Fruit fly (Drosophila melanogaster) whole organism, embryonic: ENCODE results near the gene CG7914.

Experiments used
- Abd-B ChIP-seq: fragments of 200-800 bp; sonication (Bioruptor generic); optimal IDR thresholded peaks from 2 replicates; lab custom pipeline; 2018; ENCODE audit warnings: missing biosample characterization, mild to moderate bottlenecking, missing genetic modification characterization, moderate library complexity
- Atf-2 ChIP-seq: fragments of 200-800 bp; sonication (Bioruptor generic); optimal IDR thresholded peaks from 2 replicates; lab custom pipeline; 2016; ENCODE audit warnings: missing biosample characterization, missing genetic modification characterization
- CG10267 ChIP-seq: fragments of 200-800 bp; sonication (Bioruptor generic); optimal IDR thresholded peaks from 2 replicates; lab custom pipeline; 2018; ENCODE audit warnings: missing biosample characterization, mild to moderate bottlenecking, missing genetic modification characterization, moderate library complexity
- CG10979 ChIP-seq: fragments of 200-800 bp; sonication (Bioruptor generic); optimal IDR thresholded peaks from 2 replicates; lab custom pipeline; 2018; ENCODE audit warnings: missing biosample characterization, mild to moderate bottlenecking, missing genetic modification characterization, moderate library complexity
- CG11456 ChIP-seq: fragments of 200-800 bp; sonication (Bioruptor generic); IDR thresholded peaks from 3 replicates; pipeline ENCODE4 v1.3.6; 2022; ENCODE audit warnings: missing biosample characterization, missing genetic modification characterization
- CG11560 ChIP-seq: fragments of 200-800 bp; sonication (Bioruptor generic); IDR thresholded peaks from 3 replicates; pipeline ENCODE4 v1.3.6; 2022; ENCODE audit warnings: missing biosample characterization, missing genetic modification characterization
- CG14667 ChIP-seq: fragments of 200-800 bp; sonication (Bioruptor generic); IDR thresholded peaks from 2 replicates; pipeline ENCODE4 v1.3.6; 2022; ENCODE audit warnings: missing biosample characterization, missing genetic modification characterization
- CG16779 ChIP-seq: fragments of 200-800 bp; sonication (Bioruptor generic); IDR thresholded peaks from 2 replicates; pipeline ENCODE4 v1.3.6; 2022; ENCODE audit warnings: missing biosample characterization, missing genetic modification characterization
- CG16863 ChIP-seq: fragments of 200-800 bp; sonication (Bioruptor generic); optimal IDR thresholded peaks from 3 replicates; lab custom pipeline; 2016; ENCODE audit warnings: missing biosample characterization, missing genetic modification characterization
- CG17361 ChIP-seq: fragments of 200-800 bp; sonication (Bioruptor generic); IDR thresholded peaks from 3 replicates; pipeline ENCODE4 v1.3.6; 2022; ENCODE audit warnings: missing biosample characterization, missing genetic modification characterization
- CG17829 ChIP-seq: fragments of 200-800 bp; optimal IDR thresholded peaks from 2 replicates; lab custom pipeline; 2019; ENCODE audit warnings: missing biosample characterization, mild to moderate bottlenecking, missing genetic modification characterization, moderate library complexity
- CG18262 ChIP-seq: fragments of 200-800 bp; optimal IDR thresholded peaks from 3 replicates; lab custom pipeline; 2019; ENCODE audit warnings: missing biosample characterization, mild to moderate bottlenecking, missing genetic modification characterization, moderate library complexity
- CG2116 ChIP-seq: fragments of 200-800 bp; sonication (Bioruptor generic); optimal IDR thresholded peaks from 3 replicates; lab custom pipeline; 2018; ENCODE audit warnings: missing biosample characterization, mild to moderate bottlenecking, missing genetic modification characterization
- CG2129 ChIP-seq: fragments of 200-800 bp; sonication (Bioruptor generic); IDR thresholded peaks from 2 replicates; pipeline ENCODE4 v1.3.6; 2022; ENCODE audit warnings: missing biosample characterization, missing genetic modification characterization; ENCODE audit not compliant: partially characterized antibody
- CG32767 ChIP-seq: fragments of 200-800 bp; sonication (Bioruptor generic); IDR thresholded peaks from 2 replicates; pipeline ENCODE4 v1.3.6; 2022; ENCODE audit warnings: missing biosample characterization, missing genetic modification characterization
- CG7556 ChIP-seq: fragments of 200-800 bp; sonication (Bioruptor generic); optimal IDR thresholded peaks from 2 replicates; lab custom pipeline; 2017; ENCODE audit warnings: missing biosample characterization, mild to moderate bottlenecking, missing genetic modification characterization
- CG7839 ChIP-seq: fragments of 200-800 bp; sonication (Bioruptor generic); optimal IDR thresholded peaks from 3 replicates; lab custom pipeline; 2018; ENCODE audit warnings: missing biosample characterization, mild to moderate bottlenecking, missing genetic modification characterization, moderate library complexity
- CG8478 ChIP-seq: fragments of >200 bp; optimal IDR thresholded peaks from 2 replicates; lab custom pipeline; 2018
- CG8924 ChIP-seq: fragments of 200-800 bp; optimal IDR thresholded peaks from 3 replicates; lab custom pipeline; 2019; ENCODE audit warnings: missing biosample characterization, mild to moderate bottlenecking, missing genetic modification characterization, moderate library complexity
- CG9876 ChIP-seq: fragments of 200-800 bp; sonication (Bioruptor generic); optimal IDR thresholded peaks from 2 replicates; lab custom pipeline; 2016; ENCODE audit warnings: missing biosample characterization, missing genetic modification characterization
- D19B ChIP-seq: fragments of 200-800 bp; sonication (Bioruptor generic); optimal IDR thresholded peaks from 2 replicates; lab custom pipeline; 2017; ENCODE audit warnings: missing biosample characterization, mild to moderate bottlenecking, missing genetic modification characterization
- HLH3B ChIP-seq: fragments of 200-800 bp; sonication (Bioruptor generic); IDR thresholded peaks from 2 replicates; pipeline ENCODE4 v1.3.6; 2022; ENCODE audit warnings: missing biosample characterization, missing genetic modification characterization
- Hey ChIP-seq: fragments of 200-800 bp; sonication (Bioruptor generic); optimal IDR thresholded peaks from 3 replicates; lab custom pipeline; 2018; ENCODE audit warnings: missing biosample characterization, mild to moderate bottlenecking, missing genetic modification characterization
- Hmx ChIP-seq: fragments of 200-800 bp; sonication (Bioruptor generic); optimal IDR thresholded peaks from 2 replicates; lab custom pipeline; 2016; ENCODE audit warnings: missing biosample characterization, missing genetic modification characterization
- Hsf ChIP-seq: fragments of 200-800 bp; sonication (Bioruptor generic); optimal IDR thresholded peaks from 3 replicates; lab custom pipeline; 2016; ENCODE audit warnings: missing biosample characterization, missing genetic modification characterization
- Med ChIP-seq: fragments of 200-800 bp; sonication (Bioruptor generic); peaks from one replicate; lab custom pipeline; 2016; ENCODE audit warnings: missing biosample characterization, missing genetic modification characterization, mild to moderate bottlenecking, inconsistent platforms, moderate library complexity
- NfI ChIP-seq: fragments of 200-800 bp; sonication (Bioruptor generic); optimal IDR thresholded peaks from 3 replicates; lab custom pipeline; 2018; ENCODE audit warnings: missing biosample characterization, mild to moderate bottlenecking, missing genetic modification characterization, moderate library complexity
- Ravus ChIP-seq: fragments of 200-800 bp; sonication (Bioruptor generic); IDR thresholded peaks from 2 replicates; pipeline ENCODE4 v1.3.6; 2022; ENCODE audit warnings: missing biosample characterization, missing genetic modification characterization
- Sox100B ChIP-seq: fragments of 200-800 bp; sonication (Bioruptor generic); optimal IDR thresholded peaks from 3 replicates; lab custom pipeline; 2018; ENCODE audit warnings: missing biosample characterization, mild to moderate bottlenecking, missing genetic modification characterization
- Sry-β ChIP-seq: fragments of 200-800 bp; sonication (Bioruptor generic); optimal IDR thresholded peaks from 2 replicates; lab custom pipeline; 2018; ENCODE audit warnings: missing biosample characterization, mild to moderate bottlenecking, missing genetic modification characterization, moderate library complexity
- ara ChIP-seq: fragments of 200-800 bp; sonication (Bioruptor generic); IDR thresholded peaks from 2 replicates; pipeline ENCODE4 v1.3.6; 2022; ENCODE audit warnings: missing biosample characterization, missing genetic modification characterization
- bigmax ChIP-seq: fragments of 200-800 bp; sonication (Bioruptor generic); optimal IDR thresholded peaks from 2 replicates; lab custom pipeline; 2018; ENCODE audit warnings: missing biosample characterization, mild to moderate bottlenecking, missing genetic modification characterization
- br ChIP-seq: fragments of >200 bp; optimal IDR thresholded peaks from 2 replicates; lab custom pipeline; 2017
- chif ChIP-seq, 2 experiments: fragments of 200-800 bp; sonication (Bioruptor generic); optimal IDR thresholded peaks; 3 replicates each; lab custom pipeline; 2016; ENCODE audit warnings: missing biosample characterization in 2 of 2, missing genetic modification characterization in 2 of 2
- emc ChIP-seq: fragments of 200-800 bp; sonication (Bioruptor generic); optimal IDR thresholded peaks from 2 replicates; lab custom pipeline; 2016; ENCODE audit warnings: missing biosample characterization, missing genetic modification characterization
- ewg ChIP-seq: fragments of 200-800 bp; sonication (Bioruptor generic); optimal IDR thresholded peaks from 3 replicates; lab custom pipeline; 2017; ENCODE audit warnings: mild to moderate bottlenecking, missing biosample characterization, missing genetic modification reagents, missing genetic modification characterization
- ftz-f1 ChIP-seq: fragments of 200-800 bp; sonication (Bioruptor generic); optimal IDR thresholded peaks from 2 replicates; lab custom pipeline; 2016; ENCODE audit warnings: missing biosample characterization, missing genetic modification characterization
- gem ChIP-seq: fragments of 200-800 bp; sonication (Bioruptor generic); optimal IDR thresholded peaks from 2 replicates; lab custom pipeline; 2019; ENCODE audit warnings: missing biosample characterization, mild to moderate bottlenecking, missing genetic modification characterization, moderate library complexity
- insv ChIP-seq, 2 experiments: fragments of 200-800 bp; sonication (Bioruptor generic); optimal IDR thresholded peaks; 3 replicates each; lab custom pipeline; 2016 to 2018; ENCODE audit warnings: missing biosample characterization in 2 of 2, missing genetic modification characterization in 2 of 2
- lola ChIP-seq, 3 experiments: fragments of >200 bp in 2 of 3; fragments of 200-800 bp in 1 of 3; sonication (Bioruptor generic) in 1 of 3; optimal IDR thresholded peaks; 2 replicates each; lab custom pipeline; 2017 to 2019; ENCODE audit warnings: missing biosample characterization in 3 of 3, missing genetic modification characterization in 3 of 3, mild to moderate bottlenecking in 1 of 3, moderate library complexity in 1 of 3
- onecut ChIP-seq: fragments of 200-800 bp; sonication (Bioruptor generic); IDR thresholded peaks from 2 replicates; pipeline ENCODE4 v1.3.6; 2022; ENCODE audit warnings: missing biosample characterization, missing genetic modification characterization
- pan ChIP-seq, 4 experiments: fragments of >200 bp in 3 of 4; fragments of 200-800 bp in 1 of 4; sonication (Bioruptor generic) in 1 of 4; optimal IDR thresholded peaks in 3 of 4; IDR thresholded peaks in 1 of 4; 2 replicates each; pipeline versions ENCODE4 v1.3.6 to Lab custom; 2017 to 2022; ENCODE audit warnings: missing biosample characterization in 2 of 4, missing genetic modification characterization in 2 of 4, mixed read lengths in 1 of 4
- row ChIP-seq: fragments of 200-800 bp; sonication (Bioruptor generic); IDR thresholded peaks from 3 replicates; pipeline ENCODE4 v1.3.6; 2022; ENCODE audit warnings: missing biosample characterization, missing genetic modification characterization
- sna ChIP-seq: fragments of 200-800 bp; sonication (Bioruptor generic); IDR thresholded peaks from 2 replicates; pipeline ENCODE4 v1.3.6; 2022; ENCODE audit warnings: missing biosample characterization, missing genetic modification characterization; ENCODE audit not compliant: partially characterized antibody
- ssp ChIP-seq: fragments of 200-800 bp; sonication (Bioruptor generic); IDR thresholded peaks from 2 replicates; pipeline ENCODE4 v1.3.6; 2022; ENCODE audit warnings: missing biosample characterization, missing genetic modification characterization
- trh ChIP-seq: fragments of 200-800 bp; sonication (Bioruptor generic); optimal IDR thresholded peaks from 2 replicates; lab custom pipeline; 2016; ENCODE audit warnings: missing biosample characterization, missing genetic modification characterization
- twi ChIP-seq: fragments of 200-800 bp; optimal IDR thresholded peaks from 2 replicates; lab custom pipeline; 2019; ENCODE audit warnings: missing biosample characterization, mild to moderate bottlenecking, missing genetic modification characterization, moderate library complexity
- tx ChIP-seq: fragments of 200-800 bp; sonication (Bioruptor generic); optimal IDR thresholded peaks from 2 replicates; lab custom pipeline; 2016; ENCODE audit warnings: missing biosample characterization, missing genetic modification characterization
- wek ChIP-seq: fragments of 200-800 bp; sonication (Bioruptor generic); optimal IDR thresholded peaks from 3 replicates; lab custom pipeline; 2018; ENCODE audit warnings: missing biosample characterization, mild to moderate bottlenecking, missing genetic modification characterization, moderate library complexity
- zen ChIP-seq: fragments of 200-800 bp; sonication (Bioruptor generic); optimal IDR thresholded peaks from 3 replicates; lab custom pipeline; 2018; ENCODE audit warnings: missing biosample characterization, mild to moderate bottlenecking, missing genetic modification characterization, moderate library complexity

CG7914 gene

dm6 chrX:19187624-19188085, 5.6 kb downstream of the CG7914 start, which contains the start of gene Mec2 (continued):
- TF ChIP-seq CG9876 (no peak), CG32767 (GFP tag; lab: Robert Waterston, UW) (peak; percentile 37; the same call in 1 of the 2 replicates), zen (tag; lab: Kevin White, UChicago) (no peak), NfI (GFP tag; lab: Kevin White, UChicago) (peak; percentile 68), tx (peak; percentile 46), Sry-β (GFP tag; lab: Kevin White, UChicago) (no peak), br (lab: Kevin White, UChicago) (no peak), CG8924 (tag; lab: Kevin White, UChicago) (peak; percentile 22), Abd-B (GFP tag; lab: Kevin White, UChicago) (peak; percentile 33), insv (GFP tag; optimal IDR thresholded peaks at IDR 0.05; lab: Kevin White, UChicago) (no peak), CG14667 (GFP tag; lab: Robert Waterston, UW) (peak; percentile 54), CG8478 (lab: Kevin White, UChicago) (no peak), emc (GFP tag; lab: Kevin White, UChicago) (no peak), CG16863 (GFP tag; lab: Kevin White, UChicago) (peak; percentile 54), ssp (no peak), sna (GFP tag; lab: Robert Waterston, UW) (no peak), CG2129 (GFP tag; lab: Robert Waterston, UW) (no peak), Hey (tag; lab: Kevin White, UChicago) (no peak), CG7839 (tag; lab: Kevin White, UChicago) (peak; percentile 73), Ravus (GFP tag; lab: Robert Waterston, UW) (no peak), CG16779 (GFP tag; lab: Robert Waterston, UW) (no peak), ewg (GFP tag; lab: Kevin White, UChicago) (peak; percentile 39), bigmax (GFP tag; lab: Kevin White, UChicago) (no peak), D19B (no peak), onecut (GFP tag; lab: Robert Waterston, UW) (no peak), Sox100B (GFP tag; lab: Kevin White, UChicago) (no peak), HLH3B (peak; percentile 62), twi (tag; lab: Kevin White, UChicago) (no peak), Hsf (peak; percentile 40)

- TF ChIP-seq CG7556 (peak; percentile 17), CG10267 (tag; lab: Kevin White, UChicago) (peak; percentile 1), CG17829 (peak; percentile 2), trh (GFP tag; lab: Kevin White, UChicago) (no peak), D19B (peak; percentile 27), CG2116 (no peak), ftz-f1 (GFP tag; lab: Kevin White, UChicago) (no peak), Hmx (GFP tag; lab: Kevin White, UChicago) (no peak), Med (peak; percentile 63), CG11560 (no peak), CG18262 (tag; lab: Kevin White, UChicago) (peak; percentile 44), lola (GFP tag; optimal IDR thresholded peaks at IDR 0.05; lab: Kevin White, UChicago) (peak in 1 of 3 experiments; percentile 17), CG10979 (tag; lab: Kevin White, UChicago) (peak; percentile 11), CG17361 (GFP tag; lab: Robert Waterston, UW) (peak; percentile 45; the same call in 1 of the 3 replicates), row (GFP tag; lab: Robert Waterston, UW) (0 out of 3 replicates have a peak, but pooled peaks have one; percentile 37), wek (no peak), chif (GFP tag; optimal IDR thresholded peaks at IDR 0.05; lab: Kevin White, UChicago) (no peak), CG11456 (GFP tag; lab: Robert Waterston, UW) (no peak), gem (peak; percentile 17), Atf-2 (GFP tag; lab: Kevin White, UChicago) (no peak), ara (GFP tag; lab: Robert Waterston, UW) (no peak), pan (optimal IDR thresholded peaks at IDR 0.05; lab: Kevin White, UChicago) (peak in 1 of 2 experiments; percentile 33), pan (GFP tag; optimal IDR thresholded peaks at IDR 0.05 in 1 of 2, IDR thresholded peaks at IDR 0.05 in 1 of 2) (peak in 1 of 2 experiments; percentile 9)
Observed at dm6 chrX:19183121-19183520, 10.1 kb downstream of the CG7914 start, which contains the start of gene CG33253. TSS of gene CG33253 (plus strand) at chrX:19183421.
